Worm (Caenorhabditis elegans): ENCODE results near the gene dmsr-13.

DNA sequence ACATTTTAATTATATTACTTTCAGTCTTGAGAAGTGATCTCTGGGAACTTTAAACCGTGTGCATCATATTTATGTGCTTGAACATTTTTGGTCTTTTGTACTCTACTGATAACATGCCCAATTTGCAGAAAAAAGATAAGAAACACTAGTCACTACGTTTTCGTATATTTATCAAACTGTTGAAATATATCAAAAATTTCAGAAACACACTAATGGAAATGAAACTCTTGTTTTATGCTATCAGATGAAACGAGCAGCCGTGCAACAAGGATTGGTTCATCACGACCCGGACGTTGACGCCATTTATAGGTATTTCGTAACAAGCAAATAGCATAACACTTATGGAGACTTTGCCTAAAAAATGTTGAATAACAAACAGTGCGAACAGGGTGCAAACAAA lies 3.7 kb upstream of the dmsr-13 start:
- TF ChIP-seq nhr-23 (tag; optimal IDR thresholded peaks at IDR 0.05) (no peak), unc-55 (GFP tag; optimal IDR thresholded peaks at IDR 0.05) (no peak), unc-62 (GFP tag; optimal IDR thresholded peaks at IDR 0.05) (no peak), R02D3.7 (tag; optimal IDR thresholded peaks at IDR 0.05) (no peak), elt-1 (tag; optimal IDR thresholded peaks at IDR 0.05) (no peak)

Measured in whole organism, L2 larva.